Worm (Caenorhabditis elegans) whole organism, L4/young adult: ENCODE measurements around the gene npp-10.

Experiments
- W03F9.2 ChIP-seq: fragments of 150-350 bp; optimal IDR thresholded peaks from 2 replicates; lab custom pipeline; 2014; ENCODE audit warnings: missing biosample characterization, missing genetic modification characterization
- dao-5 ChIP-seq: sonication (generic microtip); optimal IDR thresholded peaks from 2 replicates; lab custom pipeline; 2016; ENCODE audit warnings: missing genotype, missing genetic modification characterization, moderate library complexity, missing compliant biosample characterization
- him-1 ChIP-seq: sonication (generic microtip); optimal IDR thresholded peaks from 2 replicates; lab custom pipeline; 2016; ENCODE audit warnings: missing genotype, missing genetic modification reagents, missing genetic modification characterization, missing compliant biosample characterization

- TF ChIP-seq W03F9.2 (tag; lab: Kevin White, UChicago) (no peak), him-1 (tag; lab: Kevin White, UChicago) (no peak), dao-5 (tag; lab: Kevin White, UChicago) (no peak)
Observed at ce11 chrIII:5998640-5999039, 20.7 kb downstream of the npp-10 start.
